Fruit fly (Drosophila melanogaster) whole organism, embryonic: ENCODE data around the gene c12.2.

Experiments
- Ada2b ChIP-seq: fragments of 200-800 bp; sonication (Bioruptor generic); IDR thresholded peaks from 2 replicates; pipeline ENCODE4 v1.3.6; 2022; ENCODE audit warnings: missing biosample characterization, missing genetic modification characterization
- Atf-2 ChIP-seq: fragments of 200-800 bp; sonication (Bioruptor generic); optimal IDR thresholded peaks from 2 replicates; lab custom pipeline; 2016; ENCODE audit warnings: missing biosample characterization, missing genetic modification characterization
- BEAF-32 ChIP-seq: fragments of 200-800 bp; sonication (Bioruptor generic); optimal IDR thresholded peaks from 3 replicates; lab custom pipeline; 2017; ENCODE audit warnings: missing biosample characterization, missing genetic modification characterization, mild to moderate bottlenecking, moderate library complexity, missing genetic modification reagents
- CG10209 ChIP-seq: fragments of 200-800 bp; sonication (Bioruptor generic); optimal IDR thresholded peaks from 3 replicates; lab custom pipeline; 2017; ENCODE audit warnings: missing biosample characterization, mild to moderate bottlenecking, missing genetic modification characterization, missing genetic modification reagents
- CG10462 ChIP-seq: fragments of 200-800 bp; sonication (Bioruptor generic); optimal IDR thresholded peaks from 2 replicates; lab custom pipeline; 2016; ENCODE audit warnings: missing biosample characterization, missing genetic modification characterization
- CG10959 ChIP-seq: fragments of 200-800 bp; sonication (Bioruptor generic); IDR thresholded peaks from 2 replicates; pipeline ENCODE4 v1.3.6; 2022; ENCODE audit warnings: missing biosample characterization, missing genetic modification characterization
- CG11247 ChIP-seq: fragments of 200-800 bp; sonication (Bioruptor generic); IDR thresholded peaks from 2 replicates; pipeline ENCODE4 v1.3.6; 2022; ENCODE audit warnings: missing biosample characterization, missing genetic modification characterization
- CG11695 ChIP-seq: fragments of 200-800 bp; sonication (Bioruptor generic); IDR thresholded peaks from 3 replicates; pipeline ENCODE4 v1.3.6; 2022; ENCODE audit warnings: missing biosample characterization, missing genetic modification characterization
- CG15269 ChIP-seq: fragments of 200-800 bp; sonication (Bioruptor generic); optimal IDR thresholded peaks from 2 replicates; lab custom pipeline; 2018; ENCODE audit warnings: missing biosample characterization, mild to moderate bottlenecking, missing genetic modification characterization, moderate library complexity
- CG34422 ChIP-seq: fragments of 200-800 bp; sonication (Bioruptor generic); IDR thresholded peaks from 3 replicates; pipeline ENCODE4 v1.3.6; 2022; ENCODE audit warnings: missing biosample characterization, missing genetic modification characterization
- CG4730 ChIP-seq: fragments of 200-800 bp; sonication (Bioruptor generic); IDR thresholded peaks from 2 replicates; pipeline ENCODE4 v1.3.6; 2022; ENCODE audit warnings: missing biosample characterization, missing genetic modification characterization
- CG6765 ChIP-seq: fragments of 200-800 bp; sonication (Bioruptor generic); optimal IDR thresholded peaks from 3 replicates; lab custom pipeline; 2017; ENCODE audit warnings: missing biosample characterization, mild to moderate bottlenecking, missing genetic modification characterization
- CG6791 ChIP-seq: fragments of 200-800 bp; sonication (Bioruptor generic); IDR thresholded peaks from 3 replicates; pipeline ENCODE4 v1.3.6; 2022; ENCODE audit warnings: missing biosample characterization, missing genetic modification characterization; ENCODE audit not compliant: partially characterized antibody
- CG7357 ChIP-seq: fragments of 200-800 bp; sonication (Bioruptor generic); IDR thresholded peaks from 3 replicates; pipeline ENCODE4 v1.3.6; 2022; ENCODE audit warnings: missing biosample characterization, missing genetic modification characterization
- CG8089 ChIP-seq: fragments of 200-800 bp; sonication (Bioruptor generic); optimal IDR thresholded peaks from 3 replicates; lab custom pipeline; 2016; ENCODE audit warnings: missing biosample characterization, missing genetic modification characterization
- CG8924 ChIP-seq: fragments of 200-800 bp; optimal IDR thresholded peaks from 3 replicates; lab custom pipeline; 2019; ENCODE audit warnings: missing biosample characterization, mild to moderate bottlenecking, missing genetic modification characterization, moderate library complexity
- CG9797 ChIP-seq: fragments of 200-800 bp; sonication (Bioruptor generic); optimal IDR thresholded peaks from 3 replicates; lab custom pipeline; 2018; ENCODE audit warnings: missing biosample characterization, mild to moderate bottlenecking, missing genetic modification characterization
- E2f1 ChIP-seq: fragments of 200-800 bp; sonication (Bioruptor generic); IDR thresholded peaks from 2 replicates; pipeline ENCODE4 v1.3.6; 2022; ENCODE audit warnings: missing biosample characterization, missing genetic modification characterization
- ERR ChIP-seq: fragments of 200-800 bp; sonication (Bioruptor generic); optimal IDR thresholded peaks from 2 replicates; lab custom pipeline; 2016; ENCODE audit warnings: missing biosample characterization, missing genetic modification characterization
- Hmr ChIP-seq: fragments of 200-800 bp; sonication (Bioruptor generic); optimal IDR thresholded peaks from 3 replicates; lab custom pipeline; 2017; ENCODE audit warnings: mild to moderate bottlenecking, missing biosample characterization, missing genetic modification reagents, missing genetic modification characterization
- Hsf ChIP-seq: fragments of 200-800 bp; sonication (Bioruptor generic); optimal IDR thresholded peaks from 3 replicates; lab custom pipeline; 2016; ENCODE audit warnings: missing biosample characterization, missing genetic modification characterization
- Max ChIP-seq: fragments of 200-800 bp; sonication (Bioruptor generic); optimal IDR thresholded peaks from 2 replicates; lab custom pipeline; 2016; ENCODE audit warnings: missing biosample characterization, mild to moderate bottlenecking, missing genetic modification characterization
- Mes4 ChIP-seq: fragments of 200-800 bp; sonication (Bioruptor generic); optimal IDR thresholded peaks from 2 replicates; lab custom pipeline; 2016; ENCODE audit warnings: missing biosample characterization, missing genetic modification characterization
- Poxn ChIP-seq: fragments of 200-800 bp; sonication (Bioruptor generic); IDR thresholded peaks from 2 replicates; pipeline ENCODE4 v1.3.6; 2022; ENCODE audit warnings: missing biosample characterization, missing genetic modification characterization
- Ptx1 ChIP-seq: fragments of 200-800 bp; sonication (Bioruptor generic); IDR thresholded peaks from 2 replicates; pipeline ENCODE4 v1.3.6; 2022; ENCODE audit warnings: missing biosample characterization, missing genetic modification characterization
- Ravus ChIP-seq: fragments of 200-800 bp; sonication (Bioruptor generic); IDR thresholded peaks from 2 replicates; pipeline ENCODE4 v1.3.6; 2022; ENCODE audit warnings: missing biosample characterization, missing genetic modification characterization
- Spps ChIP-seq: fragments of 200-800 bp; sonication (Bioruptor generic); optimal IDR thresholded peaks from 2 replicates; lab custom pipeline; 2018; ENCODE audit warnings: missing biosample characterization, mild to moderate bottlenecking, missing genetic modification characterization
- Stat92E ChIP-seq, 3 experiments: fragments of >200 bp in 2 of 3; fragments of 200-800 bp in 1 of 3; sonication (Bioruptor generic) in 1 of 3; optimal IDR thresholded peaks; 2 replicates each; lab custom pipeline; 2017 to 2019; ENCODE audit warnings: missing biosample characterization in 3 of 3, missing genetic modification characterization in 3 of 3, mild to moderate bottlenecking in 1 of 3, moderate library complexity in 1 of 3
- TFAM ChIP-seq: fragments of 200-800 bp; sonication (Bioruptor generic); optimal IDR thresholded peaks from 2 replicates; lab custom pipeline; 2017; ENCODE audit warnings: missing biosample characterization, missing genetic modification characterization, inconsistent platforms
- Xbp1 ChIP-seq: fragments of 200-800 bp; sonication (Bioruptor generic); optimal IDR thresholded peaks from 3 replicates; lab custom pipeline; 2016; ENCODE audit warnings: missing biosample characterization, mild to moderate bottlenecking, missing genetic modification characterization
- abd-A ChIP-seq: fragments of 200-800 bp; sonication (Bioruptor generic); optimal IDR thresholded peaks from 3 replicates; lab custom pipeline; 2019; ENCODE audit warnings: missing biosample characterization, mild to moderate bottlenecking, missing genetic modification characterization, moderate library complexity
- bcd ChIP-seq: fragments of 200-800 bp; sonication (Bioruptor generic); optimal IDR thresholded peaks from 2 replicates; lab custom pipeline; 2017; ENCODE audit warnings: missing biosample characterization, mild to moderate bottlenecking, missing genetic modification characterization
- chm ChIP-seq: fragments of 200-800 bp; sonication (Bioruptor generic); IDR thresholded peaks from 2 replicates; pipeline ENCODE4 v1.3.6; 2022; ENCODE audit warnings: missing biosample characterization, missing genetic modification characterization
- crol ChIP-seq: fragments of 200-800 bp; sonication (Bioruptor generic); IDR thresholded peaks from 2 replicates; pipeline ENCODE4 v1.3.6; 2022; ENCODE audit warnings: missing biosample characterization, missing genetic modification characterization
- danr ChIP-seq: fragments of 200-800 bp; sonication (Bioruptor generic); IDR thresholded peaks from 2 replicates; pipeline ENCODE4 v1.3.6; 2022; ENCODE audit warnings: missing biosample characterization, missing genetic modification characterization
- disco-r ChIP-seq: fragments of 200-800 bp; sonication (Bioruptor generic); optimal IDR thresholded peaks from 2 replicates; lab custom pipeline; 2016; ENCODE audit warnings: missing biosample characterization, missing genetic modification characterization
- ewg ChIP-seq: fragments of 200-800 bp; sonication (Bioruptor generic); optimal IDR thresholded peaks from 3 replicates; lab custom pipeline; 2017; ENCODE audit warnings: mild to moderate bottlenecking, missing biosample characterization, missing genetic modification reagents, missing genetic modification characterization
- gcm ChIP-seq: fragments of 200-800 bp; sonication (Bioruptor generic); optimal IDR thresholded peaks from 2 replicates; lab custom pipeline; 2019; ENCODE audit warnings: missing biosample characterization, mild to moderate bottlenecking, missing genetic modification characterization, moderate library complexity
- jing ChIP-seq: fragments of 200-800 bp; sonication (Bioruptor generic); optimal IDR thresholded peaks from 2 replicates; lab custom pipeline; 2018; ENCODE audit warnings: missing biosample characterization, mild to moderate bottlenecking, missing genetic modification characterization
- lmd ChIP-seq: fragments of 200-800 bp; sonication (Bioruptor generic); IDR thresholded peaks from 2 replicates; pipeline ENCODE4 v1.3.6; 2022; ENCODE audit warnings: missing biosample characterization, missing genetic modification characterization
- lola ChIP-seq, 3 experiments: fragments of >200 bp in 2 of 3; fragments of 200-800 bp in 1 of 3; sonication (Bioruptor generic) in 1 of 3; optimal IDR thresholded peaks; 2 replicates each; lab custom pipeline; 2017 to 2019; ENCODE audit warnings: missing biosample characterization in 3 of 3, missing genetic modification characterization in 3 of 3, mild to moderate bottlenecking in 1 of 3, moderate library complexity in 1 of 3
- pnt ChIP-seq: fragments of 200-800 bp; sonication (Bioruptor generic); optimal IDR thresholded peaks from 3 replicates; lab custom pipeline; 2016; ENCODE audit warnings: missing biosample characterization, missing genetic modification characterization
- sens-2 ChIP-seq: fragments of 200-800 bp; sonication (Bioruptor generic); IDR thresholded peaks from 2 replicates; pipeline ENCODE4 v1.3.6; 2022; ENCODE audit warnings: missing biosample characterization, missing genetic modification characterization
- seq ChIP-seq: fragments of 200-800 bp; sonication (Bioruptor generic); IDR thresholded peaks from 2 replicates; pipeline ENCODE4 v1.3.6; 2022; ENCODE audit warnings: missing biosample characterization, missing genetic modification characterization
- tna ChIP-seq: fragments of 200-800 bp; sonication (Bioruptor generic); IDR thresholded peaks from 2 replicates; pipeline ENCODE4 v1.3.6; 2022; ENCODE audit warnings: missing biosample characterization, missing genetic modification characterization; ENCODE audit not compliant: partially characterized antibody
- tx ChIP-seq: fragments of 200-800 bp; sonication (Bioruptor generic); optimal IDR thresholded peaks from 2 replicates; lab custom pipeline; 2016; ENCODE audit warnings: missing biosample characterization, missing genetic modification characterization
- vfl ChIP-seq: fragments of 200-800 bp; sonication (Bioruptor generic); optimal IDR thresholded peaks from 2 replicates; lab custom pipeline; 2016; ENCODE audit warnings: missing biosample characterization, missing genetic modification characterization
- zen ChIP-seq: fragments of 200-800 bp; sonication (Bioruptor generic); optimal IDR thresholded peaks from 3 replicates; lab custom pipeline; 2018; ENCODE audit warnings: missing biosample characterization, mild to moderate bottlenecking, missing genetic modification characterization, moderate library complexity

Gene c12.2

dm6 chrX:9352112-9353096 is 33.2 kb downstream of the c12.2 start (continued):
- no peak for TF ChIP-seq CG9797 (GFP tag; lab: Kevin White, UChicago)
- TF ChIP-seq lmd (GFP tag; lab: Robert Waterston, UW) = peak; percentile 80
- peak; percentile 84 for TF ChIP-seq Xbp1 (GFP tag; lab: Kevin White, UChicago)
- peak; percentile 83 for TF ChIP-seq bcd
- TF ChIP-seq CG11695 (GFP tag; lab: Robert Waterston, UW) = peak; percentile 84
- TF ChIP-seq Poxn (GFP tag; lab: Robert Waterston, UW) = peak; percentile 67
- peak; percentile 60 for TF ChIP-seq gcm (GFP tag; lab: Kevin White, UChicago)
- TF ChIP-seq Spps (tag; lab: Kevin White, UChicago) = peak; percentile 13
- TF ChIP-seq Hmr (GFP tag; lab: Kevin White, UChicago) = peak; percentile 87
- TF ChIP-seq Atf-2 (GFP tag; lab: Kevin White, UChicago) = peak; percentile 34
- peak; percentile 86 for TF ChIP-seq Ada2b (GFP tag; lab: Robert Waterston, UW)
- no peak for TF ChIP-seq BEAF-32 (GFP tag; lab: Kevin White, UChicago)
- peak; percentile 42 for TF ChIP-seq CG10462
- TF ChIP-seq CG4730 (GFP tag; lab: Robert Waterston, UW) = peak; percentile 71
- peak; percentile 74 for TF ChIP-seq seq (GFP tag; lab: Robert Waterston, UW)
- TF ChIP-seq lola (GFP tag; optimal IDR thresholded peaks at IDR 0.05; lab: Kevin White, UChicago) = peak in 1 of 3 experiments; percentile 33
- TF ChIP-seq sens-2 (GFP tag; lab: Robert Waterston, UW) = peak; percentile 69
- TF ChIP-seq ewg (GFP tag; lab: Kevin White, UChicago) = peak; percentile 62
- no peak for TF ChIP-seq tna
- TF ChIP-seq CG34422 (GFP tag; lab: Robert Waterston, UW) = peak; percentile 73
- peak; percentile 87 for TF ChIP-seq CG15269 (tag; lab: Kevin White, UChicago)
- TF ChIP-seq Stat92E (GFP tag; optimal IDR thresholded peaks at IDR 0.05; lab: Kevin White, UChicago) = no peak
- TF ChIP-seq CG8924 (tag; lab: Kevin White, UChicago) = peak; percentile 83
- peak; percentile 43 for TF ChIP-seq disco-r (GFP tag; lab: Kevin White, UChicago)
- peak; percentile 76 for TF ChIP-seq Hsf (GFP tag; lab: Kevin White, UChicago)
- TF ChIP-seq CG7357 = peak; percentile 55; the same call in 2 of the 3 replicates
- peak; percentile 62 for TF ChIP-seq jing (GFP tag; lab: Kevin White, UChicago)
- TF ChIP-seq CG6765 (GFP tag; lab: Kevin White, UChicago) = peak; percentile 82
- peak; percentile 60 for TF ChIP-seq Ravus (GFP tag; lab: Robert Waterston, UW)
- no peak for TF ChIP-seq TFAM (GFP tag; lab: Kevin White, UChicago)
- peak; percentile 47 for TF ChIP-seq tx (GFP tag; lab: Kevin White, UChicago)
- peak; percentile 70 for TF ChIP-seq E2f1
- TF ChIP-seq vfl (GFP tag; lab: Kevin White, UChicago) = peak; percentile 85
- peak; percentile 59 for TF ChIP-seq zen
- TF ChIP-seq abd-A = peak; percentile 62
- TF ChIP-seq Max (GFP tag; lab: Kevin White, UChicago) = peak; percentile 80
- TF ChIP-seq Ptx1 (GFP tag; lab: Robert Waterston, UW) = peak; percentile 88
- TF ChIP-seq CG10209 (GFP tag; lab: Kevin White, UChicago) = peak; percentile 86
- TF ChIP-seq chm = peak; percentile 71
- TF ChIP-seq danr (GFP tag; lab: Robert Waterston, UW) = peak; percentile 66
- no peak for TF ChIP-seq CG6791 (GFP tag; lab: Robert Waterston, UW)
- TF ChIP-seq CG8089 (GFP tag; lab: Kevin White, UChicago) = peak; percentile 34
- TF ChIP-seq CG10959 (GFP tag; lab: Robert Waterston, UW) = peak; percentile 43
- no peak for TF ChIP-seq Mes4
- TF ChIP-seq pnt (GFP tag; lab: Kevin White, UChicago) = peak; percentile 66
- peak; percentile 73 for TF ChIP-seq CG11247 (GFP tag; lab: Robert Waterston, UW)
- TF ChIP-seq ERR (GFP tag; lab: Kevin White, UChicago) = peak; percentile 39
- peak; percentile 70 for TF ChIP-seq crol
